Fruit fly (Drosophila melanogaster) whole organism, embryonic: ENCODE data around the gene msn.
A peak's percentile ranks its signal among the peaks of the same experiment; 100 is the strongest.

Experiments used
- Bgb ChIP-seq: fragments of 200-800 bp; sonication (Bioruptor generic); IDR thresholded peaks from 2 replicates; pipeline ENCODE4 v1.3.6; 2022; ENCODE audit warnings: missing biosample characterization, missing genetic modification characterization; ENCODE audit not compliant: partially characterized antibody
- BtbVII ChIP-seq: fragments of 200-800 bp; sonication (Bioruptor generic); optimal IDR thresholded peaks from 3 replicates; lab custom pipeline; 2017; ENCODE audit warnings: missing biosample characterization, mild to moderate bottlenecking, missing genetic modification characterization
- CG10959 ChIP-seq: fragments of 200-800 bp; sonication (Bioruptor generic); IDR thresholded peaks from 2 replicates; pipeline ENCODE4 v1.3.6; 2022; ENCODE audit warnings: missing biosample characterization, missing genetic modification characterization
- CG11456 ChIP-seq: fragments of 200-800 bp; sonication (Bioruptor generic); IDR thresholded peaks from 3 replicates; pipeline ENCODE4 v1.3.6; 2022; ENCODE audit warnings: missing biosample characterization, missing genetic modification characterization
- CG12071 ChIP-seq: fragments of 200-800 bp; sonication (Bioruptor generic); optimal IDR thresholded peaks from 3 replicates; lab custom pipeline; 2018; ENCODE audit warnings: missing biosample characterization, mild to moderate bottlenecking, missing genetic modification characterization
- CG16815 ChIP-seq: fragments of 200-800 bp; sonication (Bioruptor generic); optimal IDR thresholded peaks from 3 replicates; lab custom pipeline; 2017; ENCODE audit warnings: missing biosample characterization, mild to moderate bottlenecking, missing genetic modification characterization
- CG2875 ChIP-seq: fragments of 200-800 bp; sonication (Bioruptor generic); optimal IDR thresholded peaks from 2 replicates; lab custom pipeline; 2017; ENCODE audit warnings: missing biosample characterization, mild to moderate bottlenecking, missing genetic modification characterization, missing genetic modification reagents
- CG30403 ChIP-seq: fragments of 200-800 bp; sonication (Bioruptor generic); optimal IDR thresholded peaks from 3 replicates; lab custom pipeline; 2016; ENCODE audit warnings: missing biosample characterization, missing genetic modification characterization
- CG32767 ChIP-seq: fragments of 200-800 bp; sonication (Bioruptor generic); IDR thresholded peaks from 2 replicates; pipeline ENCODE4 v1.3.6; 2022; ENCODE audit warnings: missing biosample characterization, missing genetic modification characterization
- CG6175 ChIP-seq: fragments of 200-800 bp; sonication (Bioruptor generic); IDR thresholded peaks from 3 replicates; pipeline ENCODE4 v1.3.6; 2022; ENCODE audit warnings: missing biosample characterization, missing genetic modification characterization
- CG6791 ChIP-seq: fragments of 200-800 bp; sonication (Bioruptor generic); IDR thresholded peaks from 3 replicates; pipeline ENCODE4 v1.3.6; 2022; ENCODE audit warnings: missing biosample characterization, missing genetic modification characterization; ENCODE audit not compliant: partially characterized antibody
- CG6854 ChIP-seq: fragments of 200-800 bp; sonication (Bioruptor generic); optimal IDR thresholded peaks from 3 replicates; lab custom pipeline; 2017; ENCODE audit warnings: missing biosample characterization, mild to moderate bottlenecking, missing genetic modification characterization
- CG7963 ChIP-seq: fragments of 200-800 bp; sonication (Bioruptor generic); IDR thresholded peaks from 3 replicates; pipeline ENCODE4 v1.3.6; 2022; ENCODE audit warnings: missing biosample characterization, missing genetic modification characterization; ENCODE audit not compliant: partially characterized antibody
- CG8388 ChIP-seq: fragments of 200-800 bp; sonication (Bioruptor generic); optimal IDR thresholded peaks from 2 replicates; lab custom pipeline; 2019; ENCODE audit warnings: missing biosample characterization, mild to moderate bottlenecking, missing genetic modification characterization, moderate library complexity
- CG9817 ChIP-seq: fragments of 200-800 bp; sonication (Bioruptor generic); optimal IDR thresholded peaks from 2 replicates; lab custom pipeline; 2018; ENCODE audit warnings: missing biosample characterization, mild to moderate bottlenecking, missing genetic modification characterization, moderate library complexity
- CG9932 ChIP-seq: fragments of 200-800 bp; sonication (Bioruptor generic); IDR thresholded peaks from 2 replicates; pipeline ENCODE4 v1.3.6; 2022; ENCODE audit warnings: missing biosample characterization, missing genetic modification characterization
- D19A ChIP-seq: fragments of 200-800 bp; optimal IDR thresholded peaks from 3 replicates; lab custom pipeline; 2019; ENCODE audit warnings: missing biosample characterization, mild to moderate bottlenecking, missing genetic modification characterization, moderate library complexity
- Dip2 ChIP-seq: fragments of 200-800 bp; sonication (Bioruptor generic); IDR thresholded peaks from 2 replicates; pipeline ENCODE4 v1.3.6; 2022; ENCODE audit warnings: missing biosample characterization, missing genetic modification characterization
- Dp ChIP-seq: fragments of 200-800 bp; sonication (Bioruptor generic); optimal IDR thresholded peaks from 2 replicates; lab custom pipeline; 2018; ENCODE audit warnings: missing biosample characterization, mild to moderate bottlenecking, missing genetic modification characterization, moderate library complexity
- Ets97D ChIP-seq: fragments of 200-800 bp; sonication (Bioruptor generic); optimal IDR thresholded peaks from 3 replicates; lab custom pipeline; 2016; ENCODE audit warnings: missing biosample characterization, missing genetic modification characterization
- Gug ChIP-seq: fragments of 200-800 bp; sonication (Bioruptor generic); IDR thresholded peaks from 4 replicates; pipeline ENCODE4 v1.3.6; 2022; ENCODE audit warnings: missing biosample characterization, missing genetic modification characterization
- HHEX ChIP-seq: fragments of 200-800 bp; sonication (Bioruptor generic); optimal IDR thresholded peaks from 3 replicates; lab custom pipeline; 2017; ENCODE audit warnings: missing biosample characterization, mild to moderate bottlenecking, missing genetic modification characterization, missing genetic modification reagents
- Hand ChIP-seq: fragments of 200-800 bp; sonication (Bioruptor generic); optimal IDR thresholded peaks from 2 replicates; lab custom pipeline; 2017; ENCODE audit warnings: mild to moderate bottlenecking, missing biosample characterization, missing genetic modification reagents, missing genetic modification characterization
- Lpt ChIP-seq: fragments of >200 bp; optimal IDR thresholded peaks from 2 replicates; lab custom pipeline; 2018; ENCODE audit warnings: missing biosample characterization, missing genetic modification characterization
- Mes4 ChIP-seq: fragments of 200-800 bp; sonication (Bioruptor generic); optimal IDR thresholded peaks from 2 replicates; lab custom pipeline; 2016; ENCODE audit warnings: missing biosample characterization, missing genetic modification characterization
- NC2α ChIP-seq: fragments of 200-800 bp; sonication (Bioruptor generic); optimal IDR thresholded peaks from 2 replicates; lab custom pipeline; 2016; ENCODE audit warnings: missing biosample characterization, missing genetic modification characterization
- Neu2 ChIP-seq: fragments of 200-800 bp; sonication (Bioruptor generic); optimal IDR thresholded peaks from 3 replicates; lab custom pipeline; 2016; ENCODE audit warnings: missing biosample characterization, missing genetic modification characterization, borderline replicate concordance
- Optix ChIP-seq: fragments of 200-800 bp; sonication (Bioruptor generic); IDR thresholded peaks from 3 replicates; pipeline ENCODE4 v1.3.6; 2022; ENCODE audit warnings: missing biosample characterization, missing genetic modification characterization
- Tbp ChIP-seq: fragments of >200 bp; optimal IDR thresholded peaks from 2 replicates; lab custom pipeline; 2018; ENCODE audit warnings: missing biosample characterization, missing genetic modification characterization
- Trl ChIP-seq, 3 experiments: fragments of >200 bp in 2 of 3; fragments of 200-800 bp in 1 of 3; sonication (Bioruptor generic) in 1 of 3; optimal IDR thresholded peaks; 2 replicates in 1 of 3; 3 replicates in 2 of 3; lab custom pipeline; 2016 to 2017; ENCODE audit warnings: missing biosample characterization in 1 of 3, missing genetic modification characterization in 1 of 3
- bbx ChIP-seq: fragments of 200-800 bp; sonication (Bioruptor generic); IDR thresholded peaks from 2 replicates; pipeline ENCODE4 v1.3.6; 2022; ENCODE audit warnings: missing biosample characterization, missing genetic modification characterization; ENCODE audit not compliant: partially characterized antibody
- exex ChIP-seq: fragments of 200-800 bp; sonication (Bioruptor generic); optimal IDR thresholded peaks from 4 replicates; lab custom pipeline; 2018; ENCODE audit warnings: missing biosample characterization, mild to moderate bottlenecking, missing genetic modification characterization, moderate library complexity
- fu2 ChIP-seq: fragments of 200-800 bp; sonication (Bioruptor generic); optimal IDR thresholded peaks from 2 replicates; lab custom pipeline; 2016; ENCODE audit warnings: missing biosample characterization, missing genetic modification characterization
- gcm2 ChIP-seq: fragments of 200-800 bp; sonication (Bioruptor generic); optimal IDR thresholded peaks from 2 replicates; lab custom pipeline; 2016; ENCODE audit warnings: missing biosample characterization, missing genetic modification characterization
- ken ChIP-seq: fragments of 200-800 bp; sonication (Bioruptor generic); IDR thresholded peaks from 3 replicates; pipeline ENCODE4 v1.3.6; 2022; ENCODE audit warnings: missing biosample characterization, missing genetic modification characterization
- nau ChIP-seq: fragments of 200-800 bp; sonication (Bioruptor generic); optimal IDR thresholded peaks from 3 replicates; lab custom pipeline; 2017; ENCODE audit warnings: missing biosample characterization, mild to moderate bottlenecking, missing genetic modification characterization, missing genetic modification reagents
- pfk ChIP-seq: fragments of 200-800 bp; sonication (Bioruptor generic); optimal IDR thresholded peaks from 2 replicates; lab custom pipeline; 2018; ENCODE audit warnings: missing biosample characterization, mild to moderate bottlenecking, missing genetic modification characterization, moderate library complexity
- rib ChIP-seq: fragments of 200-800 bp; sonication (Bioruptor generic); IDR thresholded peaks from 2 replicates; pipeline ENCODE4 v1.3.6; 2022; ENCODE audit warnings: missing biosample characterization, missing genetic modification characterization
- row ChIP-seq: fragments of 200-800 bp; sonication (Bioruptor generic); IDR thresholded peaks from 3 replicates; pipeline ENCODE4 v1.3.6; 2022; ENCODE audit warnings: missing biosample characterization, missing genetic modification characterization
- sim ChIP-seq: fragments of 200-800 bp; sonication (Bioruptor generic); IDR thresholded peaks from 2 replicates; pipeline ENCODE4 v1.3.6; 2022; ENCODE audit warnings: missing biosample characterization, missing genetic modification characterization
- sob ChIP-seq: fragments of 200-800 bp; sonication (Bioruptor generic); IDR thresholded peaks from 2 replicates; pipeline ENCODE4 v1.3.6; 2022; ENCODE audit warnings: missing biosample characterization, missing genetic modification characterization
- sqz ChIP-seq: fragments of 200-800 bp; sonication (Bioruptor generic); optimal IDR thresholded peaks from 3 replicates; lab custom pipeline; 2018; ENCODE audit warnings: missing biosample characterization, mild to moderate bottlenecking, missing genetic modification characterization
- trh ChIP-seq: fragments of 200-800 bp; sonication (Bioruptor generic); optimal IDR thresholded peaks from 2 replicates; lab custom pipeline; 2016; ENCODE audit warnings: missing biosample characterization, missing genetic modification characterization
- ttk ChIP-seq: fragments of 200-800 bp; sonication (Bioruptor generic); IDR thresholded peaks from 2 replicates; pipeline ENCODE4 v2.1.2; 2022; ENCODE audit warnings: missing biosample characterization, missing genetic modification characterization
- vfl ChIP-seq: fragments of 200-800 bp; sonication (Bioruptor generic); optimal IDR thresholded peaks from 2 replicates; lab custom pipeline; 2016; ENCODE audit warnings: missing biosample characterization, missing genetic modification characterization
- wek ChIP-seq: fragments of 200-800 bp; sonication (Bioruptor generic); optimal IDR thresholded peaks from 3 replicates; lab custom pipeline; 2018; ENCODE audit warnings: missing biosample characterization, mild to moderate bottlenecking, missing genetic modification characterization, moderate library complexity
- yki ChIP-seq: fragments of >200 bp; optimal IDR thresholded peaks from 3 replicates; lab custom pipeline; 2018
- zfh2 ChIP-seq: fragments of 200-800 bp; sonication (Bioruptor generic); optimal IDR thresholded peaks from 2 replicates; lab custom pipeline; 2016; ENCODE audit warnings: missing biosample characterization, missing genetic modification characterization

Gene msn

dm6 chr3L:2585794-2586741, at the start of gene msn:
Gene msn, minus strand, starts transcription at chr3L:2586540.
- TF ChIP-seq CG2875 (GFP tag; lab: Kevin White, UChicago) = no peak
- peak; percentile 89 for TF ChIP-seq Ets97D
- TF ChIP-seq HHEX (GFP tag; lab: Kevin White, UChicago) = peak; percentile 4
- 0 out of 3 replicates have a peak, but pooled peaks have one; percentile 37 for TF ChIP-seq CG11456 (GFP tag; lab: Robert Waterston, UW)
- no peak for TF ChIP-seq D19A (tag; lab: Kevin White, UChicago)
- no peak for TF ChIP-seq CG8388
- peak; percentile 66 for TF ChIP-seq Hand (GFP tag; lab: Kevin White, UChicago)
- peak; percentile 56 for TF ChIP-seq CG9932 (GFP tag; lab: Robert Waterston, UW)
- peak; percentile 6 for TF ChIP-seq Dp (GFP tag; lab: Kevin White, UChicago)
- peak; percentile 67 for TF ChIP-seq bbx (GFP tag; lab: Robert Waterston, UW)
- TF ChIP-seq sim (GFP tag; lab: Robert Waterston, UW) = no peak
- peak; percentile 78 for TF ChIP-seq row (GFP tag; lab: Robert Waterston, UW)
- TF ChIP-seq CG6175 (GFP tag; lab: Robert Waterston, UW) = no peak
- TF ChIP-seq CG10959 = no peak
- 0 out of 3 replicates have a peak, but pooled peaks have one; percentile 26 for TF ChIP-seq Optix (GFP tag; lab: Robert Waterston, UW)
- TF ChIP-seq CG7963 (GFP tag; lab: Robert Waterston, UW) = peak; percentile 51; the same call in 2 of the 3 replicates
- peak; percentile 3 for TF ChIP-seq fu2
- no peak; the same call in 3 of the 4 replicates for TF ChIP-seq Gug (GFP tag; lab: Robert Waterston, UW)
- TF ChIP-seq rib (GFP tag; lab: Robert Waterston, UW) = peak; percentile 61
- TF ChIP-seq vfl (GFP tag; lab: Kevin White, UChicago) = no peak
- TF ChIP-seq pfk (GFP tag; lab: Kevin White, UChicago) = no peak
- peak; percentile 91 for TF ChIP-seq sqz (GFP tag; lab: Kevin White, UChicago)
- peak; percentile 92 to 97 for TF ChIP-seq Trl (optimal IDR thresholded peaks at IDR 0.05; lab: Kevin White, UChicago)
- no peak for TF ChIP-seq Trl (GFP tag; optimal IDR thresholded peaks at IDR 0.05; lab: Kevin White, UChicago)
- TF ChIP-seq CG30403 (GFP tag; lab: Kevin White, UChicago) = no peak
- no peak for TF ChIP-seq CG9817 (tag; lab: Kevin White, UChicago)
- peak; percentile 44; the same call in 1 of the 3 replicates for TF ChIP-seq ken (GFP tag; lab: Robert Waterston, UW)
- TF ChIP-seq yki (lab: Kevin White, UChicago) = peak; percentile 68
- TF ChIP-seq Tbp (GFP tag; lab: Kevin White, UChicago) = no peak
- TF ChIP-seq CG12071 (GFP tag; lab: Kevin White, UChicago) = peak; percentile 58
- peak; percentile 64; the same call in 2 of the 3 replicates for TF ChIP-seq CG6791 (GFP tag; lab: Robert Waterston, UW)
- TF ChIP-seq BtbVII (GFP tag; lab: Kevin White, UChicago) = peak; percentile 60
- no peak for TF ChIP-seq NC2α (GFP tag; lab: Kevin White, UChicago)
- TF ChIP-seq exex = no peak
- TF ChIP-seq sob = peak; percentile 49; the same call in 1 of the 2 replicates
- no peak for TF ChIP-seq Dip2 (GFP tag; lab: Robert Waterston, UW)
- TF ChIP-seq Neu2 (GFP tag; lab: Kevin White, UChicago) = no peak
- peak; percentile 8 for TF ChIP-seq Mes4 (GFP tag; lab: Kevin White, UChicago)
- no peak for TF ChIP-seq ttk (GFP tag; lab: Robert Waterston, UW)
- TF ChIP-seq trh (GFP tag; lab: Kevin White, UChicago) = no peak
- TF ChIP-seq zfh2 (GFP tag; lab: Kevin White, UChicago) = no peak
- peak; percentile 49 for TF ChIP-seq nau (GFP tag; lab: Kevin White, UChicago)
- TF ChIP-seq Bgb = peak; percentile 64
- no peak for TF ChIP-seq CG16815 (GFP tag; lab: Kevin White, UChicago)
- TF ChIP-seq CG6854 = peak; percentile 60
- no peak for TF ChIP-seq gcm2 (GFP tag; lab: Kevin White, UChicago)
- peak; percentile 80 for TF ChIP-seq CG32767 (GFP tag; lab: Robert Waterston, UW)
- no peak for TF ChIP-seq Lpt (GFP tag; lab: Kevin White, UChicago)
- peak; percentile 54 for TF ChIP-seq wek (GFP tag; lab: Kevin White, UChicago)
